Fruit fly (Drosophila melanogaster): ENCODE results near the gene SMC3.

dm6 chrX:16598978-16599664, 5.9 kb upstream of the SMC3 start, which contains the start of the genes CG9784 and Nup153:
- no peak for TF ChIP-seq kay (GFP tag; ENCODE audit: borderline replicate concordance)
- peak; percentile 45 for TF ChIP-seq bab1 (GFP tag; optimal IDR thresholded peaks at IDR 0.05)
- peak; percentile 20 for TF ChIP-seq pad (GFP tag; optimal IDR thresholded peaks at IDR 0.05)
- TF ChIP-seq Mnt (GFP tag; optimal IDR thresholded peaks at IDR 0.05): peak; percentile 91
